Fruit fly (Drosophila melanogaster): ENCODE results near the gene CtsK1.
A peak's percentile ranks its signal among the peaks of the same experiment; 100 is the strongest.

The CtsK1 gene

dm6 chr3L:14001658-14002523 is 7.9 kb downstream of the CtsK1 start, which contains the start of the genes Nprl3 and upSET (continued):
- TF ChIP-seq fd102C (GFP tag; optimal IDR thresholded peaks at IDR 0.05) (no peak), Ssrp (tag; optimal IDR thresholded peaks at IDR 0.05) (no peak), CG17361 (GFP tag; IDR thresholded peaks at IDR 0.05) (peak; percentile 63; the same call in 2 of the 3 replicates), Bteb2 (GFP tag; optimal IDR thresholded peaks at IDR 0.05) (no peak), Abd-B (GFP tag; optimal IDR thresholded peaks at IDR 0.05) (peak; percentile 38), Neu2 (GFP tag; optimal IDR thresholded peaks at IDR 0.05; ENCODE audit: borderline replicate concordance) (no peak), zfh2 (GFP tag; optimal IDR thresholded peaks at IDR 0.05) (no peak), so (GFP tag; IDR thresholded peaks at IDR 0.05) (no peak), CG5180 (GFP tag; optimal IDR thresholded peaks at IDR 0.05) (no peak), Hr39 (optimal IDR thresholded peaks at IDR 0.05) (no peak), ara (GFP tag; IDR thresholded peaks at IDR 0.05) (no peak), Gug (GFP tag; IDR thresholded peaks at IDR 0.05) (no peak), twi (tag; optimal IDR thresholded peaks at IDR 0.05) (no peak), CG10431 (GFP tag; optimal IDR thresholded peaks at IDR 0.05) (no peak), CG13287 (GFP tag; IDR thresholded peaks at IDR 0.05; ENCODE audit: partially characterized antibody) (peak; percentile 88), CG10267 (tag; optimal IDR thresholded peaks at IDR 0.05) (peak; percentile 63), CG13296 (GFP tag; optimal IDR thresholded peaks at IDR 0.05) (no peak), D (optimal IDR thresholded peaks at IDR 0.05) (no peak), D (GFP tag; optimal IDR thresholded peaks at IDR 0.05) (no peak), Ets65A (GFP tag) (no peak), trh (GFP tag; optimal IDR thresholded peaks at IDR 0.05) (no peak), Taf1 (GFP tag; IDR thresholded peaks at IDR 0.05) (no peak), Oli (tag; optimal IDR thresholded peaks at IDR 0.05) (no peak), Fer1 (GFP tag; optimal IDR thresholded peaks at IDR 0.05) (no peak), CG4730 (GFP tag; IDR thresholded peaks at IDR 0.05) (no peak), vvl (GFP tag; IDR thresholded peaks at IDR 0.05) (0 out of 2 replicates have a peak, but pooled peaks have one; percentile 2), MESR4 (GFP tag; optimal IDR thresholded peaks at IDR 0.05) (peak; percentile 40), CG1602 (GFP tag; optimal IDR thresholded peaks at IDR 0.05) (no peak), Tbp (GFP tag; optimal IDR thresholded peaks at IDR 0.05) (no peak), Scr (GFP tag; IDR thresholded peaks at IDR 0.05; ENCODE audit: partially characterized antibody) (peak; percentile 87), CG2889 (GFP tag; IDR thresholded peaks at IDR 0.05) (no peak), CG11504 (tag; optimal IDR thresholded peaks at IDR 0.05) (peak; percentile 44), Rx (GFP tag; IDR thresholded peaks at IDR 0.05) (no peak), Drgx (GFP tag; IDR thresholded peaks at IDR 0.05) (no peak), fu2 (GFP tag; optimal IDR thresholded peaks at IDR 0.05) (no peak), Dek (tag; optimal IDR thresholded peaks at IDR 0.05) (no peak), unc-4 (GFP tag; IDR thresholded peaks at IDR 0.05; ENCODE audit: partially characterized antibody) (peak; percentile 85), bcd (GFP tag; optimal IDR thresholded peaks at IDR 0.05) (no peak), ap (GFP tag; IDR thresholded peaks at IDR 0.05) (no peak), pum (GFP tag; optimal IDR thresholded peaks at IDR 0.05) (no peak), CG14860 (GFP tag; IDR thresholded peaks at IDR 0.05; ENCODE audit: partially characterized antibody) (peak; percentile 79), CG7839 (tag; optimal IDR thresholded peaks at IDR 0.05) (peak; percentile 16), CG2875 (GFP tag; optimal IDR thresholded peaks at IDR 0.05) (no peak), abd-A (tag; optimal IDR thresholded peaks at IDR 0.05) (no peak), sr (GFP tag; IDR thresholded peaks at IDR 0.05) (no peak), ind (GFP tag; optimal IDR thresholded peaks at IDR 0.05) (no peak), CG34376 (GFP tag; optimal IDR thresholded peaks at IDR 0.05) (no peak), onecut (GFP tag; IDR thresholded peaks at IDR 0.05) (peak; percentile 78), dati (GFP tag; IDR thresholded peaks at IDR 0.05) (no peak), CG8359 (GFP tag; optimal IDR thresholded peaks at IDR 0.05; ENCODE audit: borderline replicate concordance) (no peak)

Measured in whole organism, embryonic.